Worm (Caenorhabditis elegans): Measurements from ENCODE around the gene D2062.5.
A peak's percentile ranks its signal among the peaks of the same experiment; 100 is the strongest.
"Not testable (repeated sequence)": the region's sequence is repeated elsewhere in the genome, so short reads cannot be mapped to it uniquely, and the experiment has no call there.

Gene D2062.5

ce11 chrII:2610202-2610912 is 12.2 kb upstream of the D2062.5 start, which contains the start of gene sri-38:
Gene sri-38 (plus strand): TSS chrII:2610862.
- no peak for TF ChIP-seq pes-1 (GFP tag; IDR thresholded peaks at IDR 0.05)
- no peak for TF ChIP-seq scrt-1 (GFP tag; IDR thresholded peaks at IDR 0.05)
- TF ChIP-seq flt-1 (GFP tag; IDR thresholded peaks at IDR 0.05), result no peak

DNA sequence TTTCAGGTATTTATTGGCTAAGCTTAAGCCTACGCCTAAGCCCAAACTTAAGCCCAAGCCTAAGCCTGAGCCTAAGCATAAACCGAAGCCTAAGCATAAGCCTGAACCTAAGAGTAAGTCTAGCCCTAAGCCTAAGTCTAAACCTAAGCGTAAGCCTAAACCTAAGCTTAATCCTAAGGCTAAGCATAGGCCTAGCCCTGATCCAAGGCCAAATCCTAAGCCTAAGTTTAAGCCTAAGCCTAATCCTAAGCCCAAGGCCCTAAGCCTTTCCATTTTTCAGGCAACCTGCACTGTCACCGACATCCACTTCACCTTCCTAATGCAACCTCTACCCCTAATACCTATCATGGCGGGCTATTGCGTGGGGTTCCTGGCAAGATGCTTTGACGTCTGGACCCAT is 11.6 kb upstream of the D2062.5 start:
- TF ChIP-seq ceh-36 (tag; optimal IDR thresholded peaks at IDR 0.05) (peak; percentile 52), tbx-11 (GFP tag; IDR thresholded peaks at IDR 0.05) (no peak), tbx-37 (GFP tag; conservative IDR thresholded peaks at IDR 0.05) (no peak), hmbx-1 (tag; optimal IDR thresholded peaks at IDR 0.05) (no peak)

ce11 chrII:2612278-2612677 is 10.3 kb upstream of the D2062.5 start, which contains the start of gene D2062.13:
Gene D2062.13 (plus strand): TSS chrII:2612578.
- not testable (repeated sequence) for TF ChIP-seq sea-1 (GFP tag; conservative IDR thresholded peaks at IDR 0.05); ets-7 (tag; optimal IDR thresholded peaks at IDR 0.05); pes-1 (GFP tag; IDR thresholded peaks at IDR 0.05)

- not testable (repeated sequence) for TF ChIP-seq ceh-36 (tag; optimal IDR thresholded peaks at IDR 0.05); F13C5.2 (tag; optimal IDR thresholded peaks at IDR 0.05); scrt-1 (GFP tag; IDR thresholded peaks at IDR 0.05)
Measured at ce11 chrII:2616634-2617033, 5.9 kb upstream of the D2062.5 start, which contains the start of gene msrp-5. Gene msrp-5 (plus strand): TSS chrII:2616934.

ce11 chrII:2619148-2619547 is 3.4 kb upstream of the D2062.5 start, which contains the start of gene msrp-6:
Gene msrp-6 (plus strand): TSS chrII:2619448.
- TF ChIP-seq ets-7 (tag; optimal IDR thresholded peaks at IDR 0.05); tbx-37 (GFP tag; conservative IDR thresholded peaks at IDR 0.05); hmbx-1 (tag; optimal IDR thresholded peaks at IDR 0.05): not testable (repeated sequence)

- not testable (repeated sequence) for TF ChIP-seq tbx-37 (GFP tag; conservative IDR thresholded peaks at IDR 0.05); tbx-11 (GFP tag; IDR thresholded peaks at IDR 0.05); aly-1 (tag; optimal IDR thresholded peaks at IDR 0.05)
Measured at ce11 chrII:2622936-2623452, 414 bp downstream of the D2062.5 start, which contains the start of gene D2062.4. Gene D2062.4 (plus strand): TSS chrII:2623402.

- no peak for TF ChIP-seq ets-7 (tag; optimal IDR thresholded peaks at IDR 0.05)
- TF ChIP-seq hnd-1 (tag; optimal IDR thresholded peaks at IDR 0.05), result no peak
Measured at ce11 chrII:2624792-2625191, 2.2 kb downstream of the D2062.5 start, which contains the start of gene lgc-28. Gene lgc-28 (plus strand): TSS chrII:2625092.

ce11 chrII:2627154-2627799 is 4.7 kb downstream of the D2062.5 start, which contains the start of gene sri-71:
Gene sri-71 (plus strand): TSS chrII:2627749.
- TF ChIP-seq scrt-1 (GFP tag; IDR thresholded peaks at IDR 0.05) (no peak), tbx-11 (GFP tag; IDR thresholded peaks at IDR 0.05) (no peak), tra-4 (tag; optimal IDR thresholded peaks at IDR 0.05) (no peak), hmbx-1 (tag; optimal IDR thresholded peaks at IDR 0.05) (no peak), ama-1 (optimal IDR thresholded peaks at IDR 0.05) (no peak), ets-7 (tag; optimal IDR thresholded peaks at IDR 0.05) (no peak), hnd-1 (tag; optimal IDR thresholded peaks at IDR 0.05) (no peak), F13C5.2 (tag; optimal IDR thresholded peaks at IDR 0.05) (no peak), ceh-13 (GFP tag; optimal IDR thresholded peaks at IDR 0.05) (no peak), flt-1 (GFP tag; IDR thresholded peaks at IDR 0.05) (no peak)

DNA sequence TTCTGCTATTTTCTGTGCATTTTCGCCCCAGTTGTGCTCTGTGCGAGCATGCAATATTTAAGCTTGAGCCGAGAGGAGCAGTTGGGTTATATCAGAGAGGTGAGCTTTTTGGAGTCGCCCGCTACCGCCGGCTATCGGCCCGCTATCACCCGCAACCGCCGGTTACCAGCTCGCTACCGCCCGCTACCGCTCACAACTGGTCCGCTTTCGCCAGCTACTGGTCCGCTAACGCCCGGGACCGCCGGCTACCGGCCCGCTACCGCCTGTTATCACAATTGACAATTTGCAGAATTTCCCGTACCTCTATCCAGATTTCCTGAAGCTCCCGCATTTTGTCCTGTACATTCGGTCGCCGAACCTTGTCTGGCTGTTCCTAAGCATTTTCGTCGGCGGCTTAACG is 5.8 kb downstream of the D2062.5 start:
- TF ChIP-seq tbx-37 (GFP tag; conservative IDR thresholded peaks at IDR 0.05), result no peak
- TF ChIP-seq hmg-4 (GFP tag; optimal IDR thresholded peaks at IDR 0.05), result no peak
- TF ChIP-seq hnd-1 (tag; optimal IDR thresholded peaks at IDR 0.05), result no peak
- TF ChIP-seq hmbx-1 (tag; optimal IDR thresholded peaks at IDR 0.05), result no peak
- TF ChIP-seq aly-1 (tag; optimal IDR thresholded peaks at IDR 0.05), result no peak
- no peak for TF ChIP-seq tbx-11 (GFP tag; IDR thresholded peaks at IDR 0.05)
- TF ChIP-seq F13C5.2 (tag; optimal IDR thresholded peaks at IDR 0.05), result no peak
- no peak for TF ChIP-seq ceh-13 (GFP tag; optimal IDR thresholded peaks at IDR 0.05)
- TF ChIP-seq B0310.2 (tag; optimal IDR thresholded peaks at IDR 0.05), result no peak
- TF ChIP-seq ets-7 (tag; optimal IDR thresholded peaks at IDR 0.05), result no peak
- no peak for TF ChIP-seq scrt-1 (GFP tag; IDR thresholded peaks at IDR 0.05)
- TF ChIP-seq flt-1 (GFP tag; IDR thresholded peaks at IDR 0.05), result no peak
